Worm (Caenorhabditis elegans) whole organism, mixed stage, embryonic: ENCODE results near the gene him-17.

ENCODE experiments used
- blmp-1 ChIP-seq: fragments of 150-350 bp; optimal IDR thresholded peaks from 2 replicates; lab custom pipeline; 2014; ENCODE audit warnings: missing biosample characterization, missing genetic modification characterization
- ceh-83 ChIP-seq: fragments of 200-800 bp; sonication (Bioruptor generic); optimal IDR thresholded peaks from 2 replicates; lab custom pipeline; 2018; ENCODE audit warnings: mild to moderate bottlenecking, missing genetic modification characterization, missing compliant biosample characterization
- drap-1 ChIP-seq: fragments of 200-800 bp; sonication (Bioruptor generic); optimal IDR thresholded peaks from 3 replicates; lab custom pipeline; 2018; ENCODE audit warnings: mild to moderate bottlenecking, missing genetic modification characterization, missing compliant biosample characterization
- elt-1 ChIP-seq: sonication (generic microtip); optimal IDR thresholded peaks from 2 replicates; lab custom pipeline; 2017; ENCODE audit warnings: missing genetic modification characterization, mild to moderate bottlenecking, missing compliant biosample characterization, antibody characterized with exemption, moderate library complexity, borderline replicate concordance; ENCODE audit not compliant: insufficient read depth
- mab-5 ChIP-seq: fragments of 150-350 bp; optimal IDR thresholded peaks from 2 replicates; lab custom pipeline; 2014; ENCODE audit warnings: missing biosample characterization, missing genetic modification characterization
- nhr-76 ChIP-seq: sonication (generic microtip); optimal IDR thresholded peaks from 2 replicates; lab custom pipeline; 2017; ENCODE audit warnings: missing biosample characterization, missing genetic modification characterization
- ztf-11 ChIP-seq: fragments of 150-350 bp; optimal IDR thresholded peaks from 2 replicates; lab custom pipeline; 2014; ENCODE audit warnings: missing biosample characterization, missing genetic modification characterization

- TF ChIP-seq ztf-11 (tag; lab: Kevin White, UChicago) (no peak), elt-1 (tag; lab: Kevin White, UChicago) (no peak), ceh-83 (GFP tag; lab: Kevin White, UChicago) (no peak), nhr-76 (tag; lab: Kevin White, UChicago) (no peak), mab-5 (tag; lab: Kevin White, UChicago) (no peak), blmp-1 (no peak), drap-1 (GFP tag; lab: Kevin White, UChicago) (no peak)
Observed at ce11 chrV:13129895-13130294, 46.6 kb upstream of the him-17 start, which contains the start of gene eat-6.
